Worm (Caenorhabditis elegans) whole organism, late embryonic: ENCODE data around the gene fbxa-107.

Experiments used
- C08G9.2 ChIP-seq: sonication (generic microtip); optimal IDR thresholded peaks from 2 replicates; lab custom pipeline; 2016; ENCODE audit warnings: mild to moderate bottlenecking, missing genetic modification characterization, moderate library complexity, missing compliant biosample characterization
- Y22D7AL.16 ChIP-seq: sonication (generic microtip); optimal IDR thresholded peaks from 2 replicates; lab custom pipeline; 2016; ENCODE audit warnings: missing genetic modification characterization, missing compliant biosample characterization
- ama-1 ChIP-seq: fragments of 150-350 bp; optimal IDR thresholded peaks from 2 replicates; lab custom pipeline; 2014
- ceh-2 ChIP-seq: sonication (generic microtip); optimal IDR thresholded peaks from 2 replicates; lab custom pipeline; 2016; ENCODE audit warnings: missing genotype, missing genetic modification characterization, missing compliant biosample characterization
- ceh-31 ChIP-seq: sonication (generic microtip); optimal IDR thresholded peaks from 2 replicates; lab custom pipeline; 2016; ENCODE audit warnings: missing genetic modification characterization, missing compliant biosample characterization
- elt-2 ChIP-seq: sonication (generic microtip); optimal IDR thresholded peaks from 2 replicates; lab custom pipeline; 2016; ENCODE audit warnings: missing genetic modification reagents, missing genetic modification characterization, missing compliant biosample characterization
- eyg-1 ChIP-seq: sonication (generic microtip); optimal IDR thresholded peaks from 2 replicates; lab custom pipeline; 2016; ENCODE audit warnings: missing genotype, missing genetic modification characterization, missing compliant biosample characterization
- lin-11 ChIP-seq: fragments of 200-800 bp; sonication (Bioruptor generic); optimal IDR thresholded peaks from 2 replicates; lab custom pipeline; 2018; ENCODE audit warnings: mild to moderate bottlenecking, missing genetic modification characterization, missing compliant biosample characterization
- madf-2 ChIP-seq: sonication (generic microtip); optimal IDR thresholded peaks from 2 replicates; lab custom pipeline; 2017; ENCODE audit warnings: missing genetic modification characterization, missing compliant biosample characterization
- pat-9 ChIP-seq: fragments of 200-800 bp; sonication (Bioruptor generic); optimal IDR thresholded peaks from 2 replicates; lab custom pipeline; 2018; ENCODE audit warnings: mild to moderate bottlenecking, missing genetic modification characterization, moderate library complexity, missing compliant biosample characterization
- ref-2 ChIP-seq: sonication (generic microtip); optimal IDR thresholded peaks from 2 replicates; lab custom pipeline; 2016; ENCODE audit warnings: missing genetic modification characterization, missing compliant biosample characterization

ce11 chrV:18085150-18085833, 38.4 kb upstream of the fbxa-107 start, which contains the start of gene fbxa-106:
- TF ChIP-seq madf-2 = no peak
- TF ChIP-seq ceh-2 (tag; lab: Kevin White, UChicago) = no peak
- TF ChIP-seq pat-9 (tag; lab: Kevin White, UChicago) = no peak
- no peak for TF ChIP-seq C08G9.2
- no peak for TF ChIP-seq lin-11 (tag; lab: Kevin White, UChicago)
- TF ChIP-seq ref-2 (tag; lab: Kevin White, UChicago) = no peak
- TF ChIP-seq eyg-1 (tag; lab: Kevin White, UChicago) = no peak
- no peak for TF ChIP-seq ama-1 (lab: Kevin White, UChicago)
- no peak for TF ChIP-seq ceh-31
- TF ChIP-seq elt-2 (tag; lab: Kevin White, UChicago) = no peak
- TF ChIP-seq Y22D7AL.16 (tag; lab: Kevin White, UChicago) = no peak
